Worm (Caenorhabditis elegans): ENCODE results near the gene famh-161.

Gene famh-161

ce11 chrV:20504997-20505396, 29.0 kb downstream of the famh-161 start, which contains the start of gene Y38H6C.4:
Gene Y38H6C.4, minus strand, starts transcription at chrV:20505097.
- TF ChIP-seq ahr-1 (tag; optimal IDR thresholded peaks at IDR 0.05) (no peak), Y22D7AL.16 (tag; optimal IDR thresholded peaks at IDR 0.05) (no peak), hlh-13 (GFP tag; optimal IDR thresholded peaks at IDR 0.05) (no peak), ztf-16 (tag; optimal IDR thresholded peaks at IDR 0.05) (no peak), ttx-3 (tag; optimal IDR thresholded peaks at IDR 0.05) (no peak), eyg-1 (tag; optimal IDR thresholded peaks at IDR 0.05) (no peak), odd-2 (tag; optimal IDR thresholded peaks at IDR 0.05) (no peak)

ce11 chrV:20500405-20500804, 33.6 kb downstream of the famh-161 start, which contains the start of gene dct-14:
Gene dct-14, minus strand, starts transcription at chrV:20500505.
- no peak for TF ChIP-seq dve-1 (tag; optimal IDR thresholded peaks at IDR 0.05)
- TF ChIP-seq C08G9.2 (tag; optimal IDR thresholded peaks at IDR 0.05) = no peak
- no peak for TF ChIP-seq ref-2 (tag; optimal IDR thresholded peaks at IDR 0.05)
- no peak for TF ChIP-seq ceh-14 (tag; optimal IDR thresholded peaks at IDR 0.05)
- TF ChIP-seq ceh-48 (tag; optimal IDR thresholded peaks at IDR 0.05) = no peak
- no peak for TF ChIP-seq hlh-8 (tag; optimal IDR thresholded peaks at IDR 0.05)
- TF ChIP-seq ets-4 (tag; optimal IDR thresholded peaks at IDR 0.05) = no peak
- TF ChIP-seq ceh-45 (GFP tag; IDR thresholded peaks at IDR 0.05) = no peak
- TF ChIP-seq fkh-6 (tag; optimal IDR thresholded peaks at IDR 0.05) = no peak
- TF ChIP-seq hlh-13 (GFP tag; optimal IDR thresholded peaks at IDR 0.05) = no peak
- TF ChIP-seq pha-2 (tag; optimal IDR thresholded peaks at IDR 0.05) = no peak
- TF ChIP-seq sox-4 (tag; optimal IDR thresholded peaks at IDR 0.05) = no peak
- no peak for TF ChIP-seq fax-1 (tag; optimal IDR thresholded peaks at IDR 0.05)
- no peak for TF ChIP-seq ama-1 (optimal IDR thresholded peaks at IDR 0.05)
- no peak for TF ChIP-seq K02D7.2 (tag; optimal IDR thresholded peaks at IDR 0.05)
- no peak for TF ChIP-seq hlh-15 (tag; optimal IDR thresholded peaks at IDR 0.05)
- no peak for TF ChIP-seq gmeb-2 (tag; optimal IDR thresholded peaks at IDR 0.05)

- no peak for TF ChIP-seq elt-2 (tag; optimal IDR thresholded peaks at IDR 0.05)
- no peak for TF ChIP-seq fkh-6 (tag; optimal IDR thresholded peaks at IDR 0.05)
- TF ChIP-seq pha-2 (tag; optimal IDR thresholded peaks at IDR 0.05) = no peak
- TF ChIP-seq ztf-16 (tag; optimal IDR thresholded peaks at IDR 0.05) = no peak
- TF ChIP-seq pax-1 (tag; optimal IDR thresholded peaks at IDR 0.05) = no peak
Observed at ce11 chrV:20499642-20500041, 34.3 kb downstream of the famh-161 start.

- no peak for TF ChIP-seq ceh-6 (GFP tag; optimal IDR thresholded peaks at IDR 0.05)
- no peak for TF ChIP-seq unc-42 (tag; optimal IDR thresholded peaks at IDR 0.05)
- TF ChIP-seq unc-55 (GFP tag; optimal IDR thresholded peaks at IDR 0.05) = no peak
- TF ChIP-seq ceh-9 (tag; optimal IDR thresholded peaks at IDR 0.05) = no peak
- no peak for TF ChIP-seq ceh-14 (tag; optimal IDR thresholded peaks at IDR 0.05)
- TF ChIP-seq rnt-1 (tag; optimal IDR thresholded peaks at IDR 0.05) = no peak
- TF ChIP-seq sox-2 (GFP tag; IDR thresholded peaks at IDR 0.05) = no peak
- no peak for TF ChIP-seq fkh-6 (tag; optimal IDR thresholded peaks at IDR 0.05)
- no peak for TF ChIP-seq elt-4 (tag; optimal IDR thresholded peaks at IDR 0.05)
- TF ChIP-seq ama-1 (optimal IDR thresholded peaks at IDR 0.05) = no peak
- no peak for TF ChIP-seq pha-2 (tag; optimal IDR thresholded peaks at IDR 0.05)
- TF ChIP-seq fkh-10 (GFP tag; optimal IDR thresholded peaks at IDR 0.05) = no peak
- no peak for TF ChIP-seq sdc-2 (tag; optimal IDR thresholded peaks at IDR 0.05)
- TF ChIP-seq che-1 (tag; optimal IDR thresholded peaks at IDR 0.05) = no peak
Observed at ce11 chrV:20498980-20499379, 35.0 kb downstream of the famh-161 start, which contains the start of gene dct-16. Gene dct-16, minus strand, starts transcription at chrV:20499057.

- no peak for TF ChIP-seq F13H6.1 (tag; optimal IDR thresholded peaks at IDR 0.05)
- TF ChIP-seq ceh-2 (tag; optimal IDR thresholded peaks at IDR 0.05) = no peak
Observed at ce11 chrV:20497537-20497936, 36.4 kb downstream of the famh-161 start.

All from whole organism, late embryonic.